Worm (Caenorhabditis elegans): ENCODE data around the gene dex-1.

ce11 chrIII:5517423-5517822 is 8.5 kb upstream of the dex-1 start, which contains the start of gene nekl-4:
- TF ChIP-seq nhr-237 (tag; optimal IDR thresholded peaks at IDR 0.05), result no peak
- TF ChIP-seq ces-1 (GFP tag; optimal IDR thresholded peaks at IDR 0.05), result no peak
- TF ChIP-seq snpc-4 (tag; optimal IDR thresholded peaks at IDR 0.05), result no peak
- TF ChIP-seq nhr-28 (tag; optimal IDR thresholded peaks at IDR 0.05), result no peak

All from whole organism, mixed stage, embryonic.